Fruit fly (Drosophila melanogaster) whole organism, prepupa: ENCODE data around the gene Gcn2.

Experiments used
- CG15336 ChIP-seq: fragments of 200-800 bp; sonication (Bioruptor generic); IDR thresholded peaks from 2 replicates; pipeline ENCODE4 v1.3.6; 2022; ENCODE audit warnings: missing biosample characterization, missing genetic modification characterization
- CG16779 ChIP-seq: fragments of 200-800 bp; sonication (Bioruptor generic); optimal IDR thresholded peaks from 3 replicates; lab custom pipeline; 2017; ENCODE audit warnings: missing biosample characterization, mild to moderate bottlenecking, missing genetic modification characterization
- CG6276 ChIP-seq: fragments of 200-800 bp; sonication (Bioruptor generic); optimal IDR thresholded peaks from 2 replicates; lab custom pipeline; 2017; ENCODE audit warnings: missing biosample characterization, mild to moderate bottlenecking, missing genetic modification characterization
- CG6792 ChIP-seq: fragments of 200-800 bp; sonication (Bioruptor generic); optimal IDR thresholded peaks from 3 replicates; lab custom pipeline; 2016; ENCODE audit warnings: missing biosample characterization, missing genetic modification characterization
- CG6854 ChIP-seq: fragments of 200-800 bp; sonication (Bioruptor generic); optimal IDR thresholded peaks from 2 replicates; lab custom pipeline; 2017; ENCODE audit warnings: missing biosample characterization, mild to moderate bottlenecking, missing genetic modification characterization
- Eip75B ChIP-seq: fragments of 200-800 bp; sonication (Bioruptor generic); optimal IDR thresholded peaks from 3 replicates; lab custom pipeline; 2016; ENCODE audit warnings: missing biosample characterization, missing genetic modification characterization
- Met ChIP-seq: fragments of 200-800 bp; sonication (Bioruptor generic); optimal IDR thresholded peaks from 3 replicates; lab custom pipeline; 2016; ENCODE audit warnings: missing biosample characterization, missing genetic modification characterization
- Sox102F ChIP-seq: fragments of 200-800 bp; sonication (Bioruptor generic); optimal IDR thresholded peaks from 2 replicates; lab custom pipeline; 2016; ENCODE audit warnings: missing biosample characterization, mild to moderate bottlenecking, missing genetic modification characterization
- cyc ChIP-seq: fragments of 200-800 bp; sonication (Bioruptor generic); optimal IDR thresholded peaks from 3 replicates; lab custom pipeline; 2016; ENCODE audit warnings: missing biosample characterization, missing genetic modification characterization
- fd85E ChIP-seq: fragments of 200-800 bp; sonication (Bioruptor generic); optimal IDR thresholded peaks from 3 replicates; lab custom pipeline; 2016; ENCODE audit warnings: missing biosample characterization, missing genetic modification characterization

- TF ChIP-seq Eip75B (GFP tag; lab: Kevin White, UChicago) (no peak), CG15336 (GFP tag; lab: Robert Waterston, UW) (no peak), Met (no peak), cyc (no peak), CG6792 (GFP tag; lab: Kevin White, UChicago) (no peak), Sox102F (GFP tag; lab: Kevin White, UChicago) (no peak), fd85E (GFP tag; lab: Kevin White, UChicago) (no peak), CG6854 (GFP tag; lab: Kevin White, UChicago) (no peak), CG16779 (tag; lab: Kevin White, UChicago) (no peak), CG6276 (GFP tag; lab: Kevin White, UChicago) (no peak)
Measured at dm6 chr3R:31363615-31364014, 31.8 kb upstream of the Gcn2 start.
